Worm (Caenorhabditis elegans) whole organism, L4/young adult: ENCODE data around the gene btb-10.
"Not testable (repeated sequence)": the region's sequence is repeated elsewhere in the genome, so short reads cannot be mapped to it uniquely, and the experiment has no call there.

Source experiments
- W03F9.2 ChIP-seq: fragments of 150-350 bp; optimal IDR thresholded peaks from 2 replicates; lab custom pipeline; 2014; ENCODE audit warnings: missing biosample characterization, missing genetic modification characterization
- dao-5 ChIP-seq: sonication (generic microtip); optimal IDR thresholded peaks from 2 replicates; lab custom pipeline; 2016; ENCODE audit warnings: missing genotype, missing genetic modification characterization, moderate library complexity, missing compliant biosample characterization
- him-1 ChIP-seq: sonication (generic microtip); optimal IDR thresholded peaks from 2 replicates; lab custom pipeline; 2016; ENCODE audit warnings: missing genotype, missing genetic modification reagents, missing genetic modification characterization, missing compliant biosample characterization

btb-10 gene

ce11 chrII:1084899-1085298 is 24.3 kb upstream of the btb-10 start:
- no peak for TF ChIP-seq dao-5 (tag; lab: Kevin White, UChicago)
- TF ChIP-seq him-1 (tag; lab: Kevin White, UChicago): no peak
- no peak for TF ChIP-seq W03F9.2 (tag; lab: Kevin White, UChicago)

ce11 chrII:1082859-1083258 is 22.3 kb upstream of the btb-10 start, which contains the start of gene K02E7.1:
K02E7.1 (plus strand) TSS chrII:1083159.
- TF ChIP-seq dao-5 (tag; lab: Kevin White, UChicago): no peak
- TF ChIP-seq him-1 (tag; lab: Kevin White, UChicago): no peak
- no peak for TF ChIP-seq W03F9.2 (tag; lab: Kevin White, UChicago)

- TF ChIP-seq him-1 (tag; lab: Kevin White, UChicago): no peak
- no peak for TF ChIP-seq W03F9.2 (tag; lab: Kevin White, UChicago)
- no peak for TF ChIP-seq dao-5 (tag; lab: Kevin White, UChicago)
Measured at ce11 chrII:1075424-1075823, 14.8 kb upstream of the btb-10 start, which contains the start of gene K02E7.11. K02E7.11 (minus strand) TSS chrII:1075524.

- TF ChIP-seq W03F9.2 (tag; lab: Kevin White, UChicago): no peak
- TF ChIP-seq him-1 (tag; lab: Kevin White, UChicago): no peak
- no peak for TF ChIP-seq dao-5 (tag; lab: Kevin White, UChicago)
Measured at ce11 chrII:1072106-1072505, 11.5 kb upstream of the btb-10 start, which contains the start of gene K02E7.4. K02E7.4 (plus strand) TSS chrII:1072406.

- TF ChIP-seq dao-5 (tag; lab: Kevin White, UChicago): no peak
- no peak for TF ChIP-seq W03F9.2 (tag; lab: Kevin White, UChicago)
Measured at ce11 chrII:1071432-1071831, 10.8 kb upstream of the btb-10 start.

- no peak for TF ChIP-seq dao-5 (tag; lab: Kevin White, UChicago)
- TF ChIP-seq W03F9.2 (tag; lab: Kevin White, UChicago): no peak
- no peak for TF ChIP-seq him-1 (tag; lab: Kevin White, UChicago)
Measured at ce11 chrII:1070875-1071274, 10.3 kb upstream of the btb-10 start, which contains the start of gene K02E7.12. K02E7.12 (plus strand) TSS chrII:1071175.

- TF ChIP-seq dao-5 (tag; lab: Kevin White, UChicago) (no peak), him-1 (tag; lab: Kevin White, UChicago) (no peak), W03F9.2 (tag; lab: Kevin White, UChicago) (no peak)
Measured at ce11 chrII:1066907-1067306, 6.3 kb upstream of the btb-10 start, which contains the start of gene K02E7.10. K02E7.10 (minus strand) TSS chrII:1067007.

- TF ChIP-seq W03F9.2 (tag; lab: Kevin White, UChicago) (no peak), dao-5 (tag; lab: Kevin White, UChicago) (no peak), him-1 (tag; lab: Kevin White, UChicago) (no peak)
Measured at ce11 chrII:1063926-1064325, 3.3 kb upstream of the btb-10 start.

ce11 chrII:1056844-1057243 is 3.8 kb downstream of the btb-10 start:
- TF ChIP-seq W03F9.2 (tag; lab: Kevin White, UChicago): no peak
- no peak for TF ChIP-seq him-1 (tag; lab: Kevin White, UChicago)
- no peak for TF ChIP-seq dao-5 (tag; lab: Kevin White, UChicago)

ce11 chrII:1054724-1055123 is 5.9 kb downstream of the btb-10 start, which contains the start of gene K02E7.7:
K02E7.7 (plus strand) TSS chrII:1055024.
- not testable (repeated sequence) for TF ChIP-seq W03F9.2, him-1, dao-5 (tag; lab: Kevin White, UChicago)

- TF ChIP-seq dao-5 (tag; lab: Kevin White, UChicago): no peak
- TF ChIP-seq him-1 (tag; lab: Kevin White, UChicago): no peak
- TF ChIP-seq W03F9.2 (tag; lab: Kevin White, UChicago): no peak
Measured at ce11 chrII:1049849-1050248, 10.8 kb downstream of the btb-10 start, which contains the start of gene fbxb-40. fbxb-40 (minus strand) TSS chrII:1049949.

- no peak for TF ChIP-seq W03F9.2 (tag; lab: Kevin White, UChicago)
- no peak for TF ChIP-seq him-1 (tag; lab: Kevin White, UChicago)
- no peak for TF ChIP-seq dao-5 (tag; lab: Kevin White, UChicago)
Measured at ce11 chrII:1046937-1047336, 13.7 kb downstream of the btb-10 start.

- TF ChIP-seq W03F9.2 (tag; lab: Kevin White, UChicago) (no peak), dao-5 (tag; lab: Kevin White, UChicago) (no peak), him-1 (tag; lab: Kevin White, UChicago) (no peak)
Measured at ce11 chrII:1045692-1046091, 14.9 kb downstream of the btb-10 start, which contains the start of gene str-148. str-148 (plus strand) TSS chrII:1045992.

ce11 chrII:1043932-1044331 is 16.7 kb downstream of the btb-10 start, which contains the start of gene fbxb-45:
fbxb-45 (minus strand) TSS chrII:1044032.
- not testable (repeated sequence) for TF ChIP-seq him-1, W03F9.2, dao-5 (tag; lab: Kevin White, UChicago)
